Worm (Caenorhabditis elegans): ENCODE data around the gene grl-21.
A peak's percentile ranks its signal among the peaks of the same experiment; 100 is the strongest.

- TF ChIP-seq lsy-2 (tag; optimal IDR thresholded peaks at IDR 0.05) (peak in 1 of 2 experiments; percentile 61), lin-13 (GFP tag; optimal IDR thresholded peaks at IDR 0.05) (no peak), blmp-1 (tag; optimal IDR thresholded peaks at IDR 0.05) (peak; percentile 97), nhr-28 (tag; optimal IDR thresholded peaks at IDR 0.05) (no peak), aly-2 (tag; optimal IDR thresholded peaks at IDR 0.05) (no peak), nhr-47 (tag; optimal IDR thresholded peaks at IDR 0.05) (peak; percentile 22), elt-2 (tag; optimal IDR thresholded peaks at IDR 0.05) (no peak), sox-4 (tag; optimal IDR thresholded peaks at IDR 0.05) (no peak), efl-1 (optimal IDR thresholded peaks at IDR 0.05) (no peak), efl-1 (GFP tag; optimal IDR thresholded peaks at IDR 0.05 in 1 of 2) (peak in 1 of 2 experiments; percentile 89)
Observed at ce11 chrIV:10782014-10782413, 44.7 kb downstream of the grl-21 start.

All from whole organism, L1 larva.